Fruit fly (Drosophila melanogaster) whole organism, adult: ENCODE measurements around the gene slp2.

Experiments
- CG14711 ChIP-seq: fragments of 200-800 bp; sonication (Bioruptor generic); optimal IDR thresholded peaks from 2 replicates; lab custom pipeline; 2018; ENCODE audit warnings: missing biosample characterization, mild to moderate bottlenecking, missing genetic modification characterization, moderate library complexity
- Clk ChIP-seq: fragments of 200-800 bp; sonication (Bioruptor generic); optimal IDR thresholded peaks from 2 replicates; lab custom pipeline; 2017; ENCODE audit warnings: missing biosample characterization, missing genetic modification characterization
- bab1 ChIP-seq: fragments of 200-800 bp; sonication (Bioruptor generic); optimal IDR thresholded peaks from 3 replicates; lab custom pipeline; 2019; ENCODE audit warnings: missing biosample characterization, mild to moderate bottlenecking, missing genetic modification characterization, moderate library complexity
- ovo ChIP-seq: fragments of 200-800 bp; sonication (Bioruptor generic); optimal IDR thresholded peaks from 2 replicates; lab custom pipeline; 2016; ENCODE audit warnings: missing biosample characterization, missing genetic modification characterization
- pad ChIP-seq: fragments of 200-800 bp; sonication (Bioruptor generic); optimal IDR thresholded peaks from 3 replicates; lab custom pipeline; 2017; ENCODE audit warnings: missing biosample characterization, missing genetic modification characterization, mild to moderate bottlenecking, moderate library complexity, missing genetic modification reagents
- tj ChIP-seq: fragments of 200-800 bp; sonication (Bioruptor generic); optimal IDR thresholded peaks from 3 replicates; lab custom pipeline; 2017; ENCODE audit warnings: missing biosample characterization, mild to moderate bottlenecking, missing genetic modification characterization, moderate library complexity
- toe ChIP-seq: fragments of 200-800 bp; sonication (Bioruptor generic); optimal IDR thresholded peaks from 2 replicates; lab custom pipeline; 2016; ENCODE audit warnings: missing biosample characterization, missing genetic modification characterization

- no peak for TF ChIP-seq ovo (GFP tag; lab: Kevin White, UChicago)
- TF ChIP-seq toe (GFP tag; lab: Kevin White, UChicago), result no peak
- no peak for TF ChIP-seq CG14711 (tag; lab: Kevin White, UChicago)
- no peak for TF ChIP-seq pad
- TF ChIP-seq tj (GFP tag; lab: Kevin White, UChicago), result no peak
- no peak for TF ChIP-seq Clk (GFP tag; lab: Kevin White, UChicago)
- TF ChIP-seq bab1 (GFP tag; lab: Kevin White, UChicago), result no peak
Measured at dm6 chr2L:3877011-3877410, 40.4 kb downstream of the slp2 start.
